Fruit fly (Drosophila melanogaster) whole organism, prepupa: ENCODE measurements around the gene SPoCk.
"Not testable (repeated sequence)": the region's sequence is repeated elsewhere in the genome, so short reads cannot be mapped to it uniquely, and the experiment has no call there.

ENCODE experiments used
- CG6163 ChIP-seq: fragments of 200-800 bp; sonication (Bioruptor generic); IDR thresholded peaks from 3 replicates; pipeline ENCODE4 v1.3.6; 2022; ENCODE audit warnings: missing biosample characterization, missing genetic modification characterization
- Gug ChIP-seq: fragments of 200-800 bp; sonication (Bioruptor generic); IDR thresholded peaks from 2 replicates; pipeline ENCODE4 v1.3.6; 2022; ENCODE audit warnings: missing biosample characterization, missing genetic modification characterization
- Met ChIP-seq: fragments of 200-800 bp; sonication (Bioruptor generic); optimal IDR thresholded peaks from 3 replicates; lab custom pipeline; 2016; ENCODE audit warnings: missing biosample characterization, missing genetic modification characterization
- OdsH ChIP-seq: fragments of 200-800 bp; sonication (Bioruptor generic); optimal IDR thresholded peaks from 3 replicates; lab custom pipeline; 2016; ENCODE audit warnings: missing biosample characterization, missing genetic modification characterization
- Sox102F ChIP-seq: fragments of 200-800 bp; sonication (Bioruptor generic); optimal IDR thresholded peaks from 2 replicates; lab custom pipeline; 2016; ENCODE audit warnings: missing biosample characterization, mild to moderate bottlenecking, missing genetic modification characterization
- cyc ChIP-seq: fragments of 200-800 bp; sonication (Bioruptor generic); optimal IDR thresholded peaks from 3 replicates; lab custom pipeline; 2016; ENCODE audit warnings: missing biosample characterization, missing genetic modification characterization
- dac ChIP-seq: fragments of 200-800 bp; sonication (Bioruptor generic); optimal IDR thresholded peaks from 2 replicates; lab custom pipeline; 2017; ENCODE audit warnings: missing biosample characterization, mild to moderate bottlenecking, missing genetic modification characterization
- dsx ChIP-seq: fragments of 200-800 bp; optimal IDR thresholded peaks from 3 replicates; lab custom pipeline; 2019; ENCODE audit warnings: missing biosample characterization, mild to moderate bottlenecking, missing genetic modification characterization, moderate library complexity; ENCODE audit not compliant: poor library complexity, severe bottlenecking
- salr ChIP-seq, 2 experiments: fragments of 200-800 bp; sonication (Bioruptor generic); optimal IDR thresholded peaks; 3 replicates each; lab custom pipeline; 2016 to 2018; ENCODE audit warnings: missing biosample characterization in 2 of 2, missing genetic modification characterization in 2 of 2, mild to moderate bottlenecking in 1 of 2
- topi ChIP-seq: fragments of 200-800 bp; sonication (Bioruptor generic); optimal IDR thresholded peaks from 3 replicates; lab custom pipeline; 2016; ENCODE audit warnings: missing biosample characterization, missing genetic modification characterization

dm6 chr3L:22720694-22721270 lies 28.5 kb upstream of the SPoCk start, which contains the start of gene mael:
- not testable (repeated sequence) for TF ChIP-seq salr (GFP tag; optimal IDR thresholded peaks at IDR 0.05; lab: Kevin White, UChicago); OdsH (GFP tag; lab: Kevin White, UChicago); cyc (GFP tag; lab: Kevin White, UChicago); dsx (GFP tag; lab: Kevin White, UChicago); Gug (GFP tag; lab: Robert Waterston, UW); Sox102F (GFP tag; lab: Kevin White, UChicago); topi (GFP tag; lab: Kevin White, UChicago); Met (GFP tag; lab: Kevin White, UChicago); dac (GFP tag; lab: Kevin White, UChicago); CG6163 (GFP tag; lab: Robert Waterston, UW)
